Fruit fly (Drosophila melanogaster) ovary, adult (tissue): ENCODE measurements around the gene per.

ENCODE experiments used
- CG17801 ChIP-seq: fragments of 200-800 bp; optimal IDR thresholded peaks from 2 replicates; lab custom pipeline; 2019; ENCODE audit warnings: missing biosample characterization, mild to moderate bottlenecking, missing genetic modification characterization, moderate library complexity; ENCODE audit not compliant: partially characterized antibody

The per gene

dm6 chrX:2738663-2739062, 53.3 kb downstream of the per start, which contains the start of gene crm:
Gene crm (minus strand): TSS chrX:2738773.
- TF ChIP-seq CG17801 (GFP tag; lab: Kevin White, UChicago): no peak

- no peak for TF ChIP-seq CG17801 (GFP tag; lab: Kevin White, UChicago)
Observed at dm6 chrX:2740084-2740483, 54.7 kb downstream of the per start, which contains the start of gene kirre. Gene kirre (plus strand): TSS chrX:2740384.

DNA sequence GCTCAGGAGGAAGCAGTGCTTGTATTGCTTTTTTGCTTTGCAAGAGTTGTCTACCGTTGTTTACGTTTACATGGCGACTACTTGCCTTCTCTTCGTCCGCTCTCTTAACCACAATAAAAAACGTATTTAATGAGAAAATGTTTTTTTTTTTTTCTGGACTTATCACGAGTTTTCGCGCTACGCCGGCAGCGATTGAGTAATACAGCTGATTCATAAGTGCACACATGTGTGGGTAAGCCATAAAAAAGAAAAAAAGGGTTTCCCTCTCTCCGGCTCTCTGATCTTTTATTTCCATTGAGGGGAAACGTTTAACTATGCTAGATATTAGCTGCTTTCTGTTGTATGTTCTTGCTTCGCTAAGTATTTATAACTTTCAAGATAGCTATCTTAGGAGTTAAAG, 56.7 kb downstream of the per start:
- TF ChIP-seq CG17801 (GFP tag; lab: Kevin White, UChicago): peak; percentile 86
